Worm (Caenorhabditis elegans) whole organism, L1 larva: ENCODE data around the gene Y64G10A.1.

Source experiments
- C04F5.9 ChIP-seq: sonication (generic microtip); optimal IDR thresholded peaks from 2 replicates; lab custom pipeline; 2016; ENCODE audit warnings: missing genetic modification characterization, missing compliant biosample characterization
- F16B12.6 ChIP-seq: fragments of 150-350 bp; optimal IDR thresholded peaks from 2 replicates; lab custom pipeline; 2014; ENCODE audit warnings: missing biosample characterization, missing genetic modification characterization
- Y116A8C.19 ChIP-seq: sonication (generic microtip); optimal IDR thresholded peaks from 2 replicates; lab custom pipeline; 2016; ENCODE audit warnings: missing compliant biosample characterization, missing genetic modification characterization, borderline replicate concordance
- aha-1 ChIP-seq: fragments of 150-350 bp; optimal IDR thresholded peaks from 2 replicates; lab custom pipeline; 2014; ENCODE audit warnings: missing biosample characterization, missing genetic modification characterization
- ama-1 ChIP-seq: fragments of 150-350 bp; optimal IDR thresholded peaks from 2 replicates; lab custom pipeline; 2014
- blmp-1 ChIP-seq: fragments of 150-350 bp; optimal IDR thresholded peaks from 2 replicates; lab custom pipeline; 2014; ENCODE audit warnings: missing biosample characterization, missing genetic modification characterization
- ceh-63 ChIP-seq: fragments of 200-800 bp; sonication (Bioruptor generic); optimal IDR thresholded peaks from 2 replicates; lab custom pipeline; 2018; ENCODE audit warnings: mild to moderate bottlenecking, missing genetic modification characterization, missing compliant biosample characterization
- ceh-82 ChIP-seq, 3 experiments: fragments of 150-350 bp in 1 of 3; sonication (generic microtip) in 2 of 3; optimal IDR thresholded peaks; 2 replicates each; lab custom pipeline; 2014 to 2017; ENCODE audit warnings: missing biosample characterization in 3 of 3, missing genetic modification characterization in 3 of 3
- ceh-88 ChIP-seq: fragments of 200-800 bp; sonication (Bioruptor generic); IDR thresholded peaks from 2 replicates; pipeline ENCODE4 v1.3.6; 2022; ENCODE audit warnings: missing genetic modification characterization, missing compliant biosample characterization
- efl-1 ChIP-seq, 4 experiments: fragments of 150-350 bp; optimal IDR thresholded peaks in 3 of 4; peaks in 1 of 4; 1 replicate in 1 of 4; 2 replicates in 3 of 4; lab custom pipeline; 2014; ENCODE audit warnings: missing biosample characterization in 2 of 4, missing genetic modification characterization in 2 of 4, missing genetic modification reagents in 2 of 4
- efl-3 ChIP-seq: fragments of 200-800 bp; sonication (Bioruptor generic); optimal IDR thresholded peaks from 2 replicates; lab custom pipeline; 2018; ENCODE audit warnings: mild to moderate bottlenecking, missing genetic modification characterization, missing compliant biosample characterization
- egl-13 ChIP-seq: sonication (generic microtip); optimal IDR thresholded peaks from 2 replicates; lab custom pipeline; 2016; ENCODE audit warnings: missing genotype, missing genetic modification reagents, missing genetic modification characterization, missing compliant biosample characterization
- egl-27 ChIP-seq, 2 experiments: fragments of 150-350 bp in 1 of 2; sonication (generic microtip); optimal IDR thresholded peaks; 3 replicates each; lab custom pipeline; 2017 to 2018; ENCODE audit warnings: missing biosample characterization in 2 of 2, missing genetic modification characterization in 2 of 2, missing genetic modification reagents in 2 of 2
- elt-2 ChIP-seq: sonication (generic microtip); optimal IDR thresholded peaks from 2 replicates; lab custom pipeline; 2016; ENCODE audit warnings: missing genetic modification characterization, mild to moderate bottlenecking, inconsistent platforms, missing compliant biosample characterization, missing genetic modification reagents
- fkh-4 ChIP-seq: sonication (generic microtip); optimal IDR thresholded peaks from 2 replicates; lab custom pipeline; 2016; ENCODE audit warnings: missing compliant biosample characterization, missing genetic modification characterization, borderline replicate concordance
- hlh-17 ChIP-seq: fragments of 200-800 bp; sonication (Bioruptor generic); optimal IDR thresholded peaks from 2 replicates; lab custom pipeline; 2018; ENCODE audit warnings: missing genetic modification characterization, mild to moderate bottlenecking, missing compliant biosample characterization, moderate library complexity, borderline replicate concordance
- hlh-4 ChIP-seq: sonication (generic microtip); optimal IDR thresholded peaks from 2 replicates; lab custom pipeline; 2016; ENCODE audit warnings: mild to moderate bottlenecking, missing genetic modification characterization, missing compliant biosample characterization
- jun-1 ChIP-seq: fragments of 150-350 bp; optimal IDR thresholded peaks from 2 replicates; lab custom pipeline; 2014; ENCODE audit warnings: missing biosample characterization, missing genetic modification reagents, missing genetic modification characterization
- lin-15B ChIP-seq: fragments of 150-350 bp; sonication (generic microtip); optimal IDR thresholded peaks from 3 replicates; lab custom pipeline; 2014; ENCODE audit warnings: missing biosample characterization, missing genetic modification characterization
- lin-35 ChIP-seq, 2 experiments: fragments of 150-350 bp; optimal IDR thresholded peaks; 2 replicates each; lab custom pipeline; 2014; ENCODE audit warnings: missing biosample characterization in 2 of 2, missing genetic modification characterization in 2 of 2, missing genetic modification reagents in 2 of 2
- lir-3 ChIP-seq: sonication (generic microtip); optimal IDR thresholded peaks from 2 replicates; lab custom pipeline; 2016; ENCODE audit warnings: mild to moderate bottlenecking, missing genetic modification characterization, moderate library complexity, missing compliant biosample characterization; ENCODE audit not compliant: poor library complexity
- mab-9 ChIP-seq: fragments of 200-800 bp; sonication (Bioruptor generic); IDR thresholded peaks from 2 replicates; pipeline ENCODE4 v1.3.6; 2022; ENCODE audit warnings: missing genetic modification reagents, missing genetic modification characterization, missing compliant biosample characterization
- nhr-12 ChIP-seq: sonication (generic microtip); optimal IDR thresholded peaks from 2 replicates; lab custom pipeline; 2017; ENCODE audit warnings: missing biosample characterization, missing genetic modification characterization
- nhr-28 ChIP-seq: fragments of 150-350 bp; optimal IDR thresholded peaks from 2 replicates; lab custom pipeline; 2014; ENCODE audit warnings: missing biosample characterization, missing genetic modification characterization
- nhr-90 ChIP-seq: sonication (generic microtip); optimal IDR thresholded peaks from 2 replicates; lab custom pipeline; 2016; ENCODE audit warnings: mild to moderate bottlenecking, missing genetic modification characterization, missing compliant biosample characterization; ENCODE audit not compliant: poor library complexity
- rnt-1 ChIP-seq: sonication (generic microtip); optimal IDR thresholded peaks from 2 replicates; lab custom pipeline; 2016; ENCODE audit warnings: mild to moderate bottlenecking, missing genetic modification characterization, moderate library complexity, missing compliant biosample characterization
- sox-4 ChIP-seq: sonication (generic microtip); optimal IDR thresholded peaks from 2 replicates; lab custom pipeline; 2016; ENCODE audit warnings: missing genetic modification characterization, missing compliant biosample characterization
- sup-37 ChIP-seq: fragments of 200-800 bp; sonication (Bioruptor generic); optimal IDR thresholded peaks from 2 replicates; lab custom pipeline; 2018; ENCODE audit warnings: mild to moderate bottlenecking, missing genetic modification characterization, missing compliant biosample characterization
- swsn-7 ChIP-seq: sonication (generic microtip); optimal IDR thresholded peaks from 2 replicates; lab custom pipeline; 2016; ENCODE audit warnings: missing genetic modification characterization, missing compliant biosample characterization
- tbx-2 ChIP-seq: sonication (generic microtip); optimal IDR thresholded peaks from 2 replicates; lab custom pipeline; 2016; ENCODE audit warnings: missing genetic modification characterization, missing compliant biosample characterization
- unc-86 ChIP-seq: sonication (generic microtip); optimal IDR thresholded peaks from 2 replicates; lab custom pipeline; 2016; ENCODE audit warnings: missing genetic modification characterization, missing compliant biosample characterization

The Y64G10A.1 gene

DNA sequence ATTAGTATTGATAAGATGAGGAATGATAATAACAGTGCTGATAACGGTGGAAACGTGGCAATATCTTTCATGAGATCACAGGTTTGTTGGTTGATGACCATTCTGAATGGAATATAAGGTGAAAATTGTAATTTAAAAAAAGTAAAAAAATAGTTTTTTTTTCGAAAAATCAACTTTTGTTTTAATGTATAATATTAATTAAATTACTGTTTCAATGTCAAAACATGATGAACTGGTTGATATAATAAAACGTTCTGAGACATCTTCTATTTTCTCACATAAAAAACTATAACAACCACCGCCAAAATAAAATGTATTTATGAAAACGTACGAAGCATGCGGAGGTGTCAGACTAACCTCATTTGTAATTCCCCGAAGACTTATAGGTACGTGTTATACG, 11.2 kb upstream of the Y64G10A.1 start, which contains the start of gene srab-24:
srab-24 (minus strand) TSS at position 101 of the 400 bp plus-strand sequence.
- TF ChIP-seq efl-1 (optimal IDR thresholded peaks at IDR 0.05; lab: Kevin White, UChicago) = no peak
- TF ChIP-seq efl-1 (GFP tag; optimal IDR thresholded peaks at IDR 0.05 in 1 of 2; lab: Kevin White, UChicago) = peak in 1 of 2 experiments; percentile 3
- TF ChIP-seq rnt-1 (tag; lab: Kevin White, UChicago) = no peak

DNA sequence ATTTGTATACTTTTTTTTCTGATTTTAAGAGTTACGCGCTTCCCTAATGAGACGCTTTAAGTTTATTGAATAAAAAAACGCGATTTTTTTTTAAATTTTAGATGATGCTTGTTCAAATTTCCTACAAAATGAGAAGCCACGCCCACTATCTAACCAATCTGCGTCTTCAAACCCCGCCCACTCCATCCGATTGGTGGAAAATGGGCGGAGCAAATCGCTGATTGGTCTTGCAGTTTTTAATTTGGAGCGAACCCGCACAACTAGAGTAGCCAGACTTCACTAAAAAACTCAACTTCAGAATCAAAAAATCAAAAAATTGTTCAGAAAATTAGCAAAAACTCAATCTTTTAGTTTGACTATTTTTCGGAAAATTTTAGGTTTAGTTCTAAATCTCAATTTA, 10.6 kb upstream of the Y64G10A.1 start:
- TF ChIP-seq lin-15B (tag; lab: Kevin White, UChicago) (no peak), sox-4 (tag; lab: Kevin White, UChicago) (no peak), swsn-7 (tag; lab: Kevin White, UChicago) (no peak), ama-1 (lab: Kevin White, UChicago) (no peak), ceh-82 (tag; optimal IDR thresholded peaks at IDR 0.05; lab: Kevin White, UChicago) (no peak), jun-1 (tag; lab: Kevin White, UChicago) (no peak), blmp-1 (tag; lab: Kevin White, UChicago) (no peak), nhr-90 (tag; lab: Kevin White, UChicago) (no peak), elt-2 (no peak), tbx-2 (tag; lab: Kevin White, UChicago) (no peak), efl-1 (optimal IDR thresholded peaks at IDR 0.05; lab: Kevin White, UChicago) (no peak), efl-1 (GFP tag; optimal IDR thresholded peaks at IDR 0.05 in 1 of 2; lab: Kevin White, UChicago) (no peak), sup-37 (GFP tag; lab: Kevin White, UChicago) (no peak), aha-1 (no peak), efl-3 (GFP tag; lab: Kevin White, UChicago) (no peak)

DNA sequence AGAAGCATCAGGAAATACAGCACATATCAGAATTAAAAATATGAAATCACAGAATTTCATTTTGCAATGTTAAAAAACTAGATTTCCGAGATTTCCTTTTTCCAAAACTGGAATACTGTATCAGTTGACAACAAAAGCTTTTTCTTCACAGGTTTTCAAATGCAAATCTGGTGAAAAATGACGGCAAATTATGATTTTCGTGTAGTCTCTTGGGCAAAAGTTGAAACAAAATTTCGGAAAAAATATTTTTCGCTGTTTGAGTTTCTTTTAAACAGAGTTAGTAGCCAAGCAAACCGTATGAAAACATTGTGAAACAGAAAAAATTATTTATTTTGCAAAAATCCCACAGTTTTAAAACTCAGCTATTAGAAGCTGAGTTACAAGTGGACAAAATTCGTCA, 5.5 kb upstream of the Y64G10A.1 start, which contains the start of gene Y64G10A.2:
Y64G10A.2 (minus strand) TSS at position 101 of the 400 bp plus-strand sequence.
- TF ChIP-seq F16B12.6 (tag; lab: Kevin White, UChicago) = no peak
- no peak for TF ChIP-seq efl-1 (optimal IDR thresholded peaks at IDR 0.05; lab: Kevin White, UChicago)
- peak in 1 of 2 experiments; percentile 43 for TF ChIP-seq efl-1 (GFP tag; optimal IDR thresholded peaks at IDR 0.05 in 1 of 2; lab: Kevin White, UChicago)

DNA sequence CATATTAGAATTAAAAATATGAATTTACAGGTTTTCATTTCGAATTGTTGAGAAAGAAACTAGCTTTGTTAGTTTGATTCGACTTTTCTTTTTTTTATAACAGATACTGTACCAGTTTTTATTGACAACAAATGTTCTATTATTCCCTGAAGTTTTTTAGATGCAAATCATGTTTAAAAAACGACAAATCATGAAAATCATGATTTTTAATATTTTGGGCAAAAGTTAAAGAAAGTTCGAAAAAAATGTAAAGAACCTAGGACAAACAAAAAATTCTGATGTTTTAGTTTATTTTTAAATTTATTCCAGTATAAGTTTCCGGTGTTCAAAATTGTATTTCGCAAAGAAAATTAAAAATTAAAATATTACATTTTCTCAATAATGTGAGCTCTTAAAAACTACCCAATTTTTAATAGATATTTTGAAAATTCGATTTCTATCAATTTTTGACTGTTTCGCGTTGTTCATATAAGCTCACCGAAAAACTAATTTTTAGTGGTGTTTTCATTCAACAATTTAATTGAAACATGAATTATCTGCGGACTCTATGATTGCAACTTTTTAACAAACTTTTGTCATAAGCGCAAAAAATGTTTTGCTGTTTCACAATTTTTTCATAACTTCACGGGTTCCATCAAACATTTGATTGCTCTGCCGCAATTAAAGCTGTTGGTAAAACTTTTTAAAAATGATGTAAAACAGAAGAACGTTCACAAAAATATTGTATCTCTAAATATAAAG, 2.7 kb upstream of the Y64G10A.1 start, which contains the start of gene Y64G10A.10:
Y64G10A.10 (minus strand) TSS at position 51 of the 741 bp plus-strand sequence.
- TF ChIP-seq F16B12.6 (tag; lab: Kevin White, UChicago) (no peak), fkh-4 (tag; lab: Kevin White, UChicago) (no peak), nhr-90 (tag; lab: Kevin White, UChicago) (no peak), lin-35 (GFP tag; optimal IDR thresholded peaks at IDR 0.05; lab: Kevin White, UChicago) (no peak), mab-9 (GFP tag; lab: Robert Waterston, UW) (no peak), swsn-7 (tag; lab: Kevin White, UChicago) (no peak), jun-1 (tag; lab: Kevin White, UChicago) (no peak), nhr-28 (tag; lab: Kevin White, UChicago) (no peak), elt-2 (no peak), ceh-63 (GFP tag; lab: Kevin White, UChicago) (no peak), nhr-12 (tag; lab: Kevin White, UChicago) (no peak), egl-13 (tag; lab: Kevin White, UChicago) (no peak), unc-86 (tag; lab: Kevin White, UChicago) (no peak), hlh-4 (tag; lab: Kevin White, UChicago) (no peak), C04F5.9 (tag; lab: Kevin White, UChicago) (no peak), Y116A8C.19 (tag; lab: Kevin White, UChicago) (no peak), egl-27 (tag; optimal IDR thresholded peaks at IDR 0.05; lab: Kevin White, UChicago) (no peak), ceh-88 (no peak), aha-1 (no peak)

DNA sequence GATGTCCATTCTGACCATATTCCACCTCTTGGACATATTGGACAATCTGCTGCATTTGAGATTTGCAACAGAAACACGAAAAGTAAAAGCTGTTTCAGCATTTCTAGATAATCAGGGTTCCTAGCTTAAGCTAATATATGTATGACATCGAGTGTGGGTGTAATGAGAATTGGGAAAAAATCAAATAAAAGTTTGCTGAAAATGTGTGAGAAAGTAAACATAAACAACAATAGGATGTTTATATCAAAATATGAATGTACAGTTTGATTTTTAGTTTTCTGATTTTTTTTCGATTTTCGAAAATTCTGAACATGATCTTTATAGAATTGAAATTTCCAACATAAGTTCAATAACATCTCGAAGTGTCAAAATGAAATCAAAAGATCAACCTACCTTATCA, 8.1 kb downstream of the Y64G10A.1 start, which contains the start of gene F02H6.6:
F02H6.6 (minus strand) TSS at position 101 of the 400 bp plus-strand sequence.
- TF ChIP-seq hlh-17 (GFP tag; lab: Kevin White, UChicago) = no peak
- TF ChIP-seq ceh-82 (tag; optimal IDR thresholded peaks at IDR 0.05; lab: Kevin White, UChicago) = no peak
- no peak for TF ChIP-seq lir-3
